Fruit fly (Drosophila melanogaster) whole organism, embryonic: ENCODE measurements around the gene IntS9.

Experiments used
- Atf3 ChIP-seq: fragments of 200-800 bp; sonication (Bioruptor generic); optimal IDR thresholded peaks from 3 replicates; lab custom pipeline; 2016; ENCODE audit warnings: missing biosample characterization, missing genetic modification characterization
- BEAF-32 ChIP-seq: fragments of 200-800 bp; sonication (Bioruptor generic); optimal IDR thresholded peaks from 3 replicates; lab custom pipeline; 2017; ENCODE audit warnings: missing biosample characterization, missing genetic modification characterization, mild to moderate bottlenecking, moderate library complexity, missing genetic modification reagents
- CG10267 ChIP-seq: fragments of 200-800 bp; sonication (Bioruptor generic); optimal IDR thresholded peaks from 2 replicates; lab custom pipeline; 2018; ENCODE audit warnings: missing biosample characterization, mild to moderate bottlenecking, missing genetic modification characterization, moderate library complexity
- CG10366 ChIP-seq: fragments of 200-800 bp; sonication (Bioruptor generic); IDR thresholded peaks from 2 replicates; pipeline ENCODE4 v1.3.6; 2022; ENCODE audit warnings: missing biosample characterization, missing genetic modification characterization
- CG12219 ChIP-seq: fragments of 200-800 bp; sonication (Bioruptor generic); optimal IDR thresholded peaks from 3 replicates; lab custom pipeline; 2018; ENCODE audit warnings: missing biosample characterization, mild to moderate bottlenecking, missing genetic modification characterization
- CG15696 ChIP-seq: fragments of 200-800 bp; sonication (Bioruptor generic); optimal IDR thresholded peaks from 2 replicates; lab custom pipeline; 2019; ENCODE audit warnings: missing biosample characterization, mild to moderate bottlenecking, missing genetic modification characterization, moderate library complexity
- CG1603 ChIP-seq: fragments of 200-800 bp; sonication (Bioruptor generic); optimal IDR thresholded peaks from 2 replicates; lab custom pipeline; 2019; ENCODE audit warnings: missing biosample characterization, mild to moderate bottlenecking, missing genetic modification characterization, moderate library complexity
- CG17361 ChIP-seq: fragments of 200-800 bp; sonication (Bioruptor generic); IDR thresholded peaks from 3 replicates; pipeline ENCODE4 v1.3.6; 2022; ENCODE audit warnings: missing biosample characterization, missing genetic modification characterization
- CG2889 ChIP-seq: fragments of 200-800 bp; sonication (Bioruptor generic); IDR thresholded peaks from 3 replicates; pipeline ENCODE4 v1.3.6; 2022; ENCODE audit warnings: missing biosample characterization, missing genetic modification characterization
- CG32532 ChIP-seq: fragments of 200-800 bp; sonication (Bioruptor generic); IDR thresholded peaks from 2 replicates; pipeline ENCODE4 v1.3.6; 2022; ENCODE audit warnings: missing biosample characterization, missing genetic modification characterization
- CG32772 ChIP-seq: fragments of 200-800 bp; sonication (Bioruptor generic); IDR thresholded peaks from 2 replicates; pipeline ENCODE4 v1.3.6; 2022; ENCODE audit warnings: missing biosample characterization, missing genetic modification characterization
- CG3281 ChIP-seq: fragments of 200-800 bp; sonication (Bioruptor generic); optimal IDR thresholded peaks from 3 replicates; lab custom pipeline; 2017; ENCODE audit warnings: missing biosample characterization, mild to moderate bottlenecking, missing genetic modification characterization
- CG3407 ChIP-seq: fragments of 200-800 bp; sonication (Bioruptor generic); optimal IDR thresholded peaks from 2 replicates; lab custom pipeline; 2018; ENCODE audit warnings: missing biosample characterization, mild to moderate bottlenecking, missing genetic modification characterization
- CG4707 ChIP-seq: fragments of 200-800 bp; sonication (Bioruptor generic); optimal IDR thresholded peaks from 2 replicates; lab custom pipeline; 2018; ENCODE audit warnings: missing biosample characterization, mild to moderate bottlenecking, missing genetic modification characterization, moderate library complexity
- CG4820 ChIP-seq: fragments of 200-800 bp; sonication (Bioruptor generic); optimal IDR thresholded peaks from 3 replicates; lab custom pipeline; 2016; ENCODE audit warnings: missing biosample characterization, missing genetic modification characterization
- CG4854 ChIP-seq: fragments of 200-800 bp; sonication (Bioruptor generic); optimal IDR thresholded peaks from 2 replicates; lab custom pipeline; 2016; ENCODE audit warnings: missing biosample characterization, missing genetic modification characterization, inconsistent platforms
- CG6765 ChIP-seq: fragments of 200-800 bp; sonication (Bioruptor generic); optimal IDR thresholded peaks from 3 replicates; lab custom pipeline; 2017; ENCODE audit warnings: missing biosample characterization, mild to moderate bottlenecking, missing genetic modification characterization
- CG7372 ChIP-seq: fragments of 200-800 bp; sonication (Bioruptor generic); IDR thresholded peaks from 2 replicates; pipeline ENCODE4 v1.3.6; 2022; ENCODE audit warnings: missing biosample characterization, missing genetic modification characterization
- CG8924 ChIP-seq: fragments of 200-800 bp; optimal IDR thresholded peaks from 3 replicates; lab custom pipeline; 2019; ENCODE audit warnings: missing biosample characterization, mild to moderate bottlenecking, missing genetic modification characterization, moderate library complexity
- Deaf1 ChIP-seq: fragments of 200-800 bp; optimal IDR thresholded peaks from 3 replicates; lab custom pipeline; 2019; ENCODE audit warnings: missing biosample characterization, mild to moderate bottlenecking, missing genetic modification characterization, moderate library complexity
- Dp ChIP-seq: fragments of 200-800 bp; sonication (Bioruptor generic); optimal IDR thresholded peaks from 2 replicates; lab custom pipeline; 2018; ENCODE audit warnings: missing biosample characterization, mild to moderate bottlenecking, missing genetic modification characterization, moderate library complexity
- Eip74EF ChIP-seq, 2 experiments: fragments of 200-800 bp in 1 of 2; fragments of >200 bp in 1 of 2; sonication (Bioruptor generic) in 1 of 2; optimal IDR thresholded peaks; 2 replicates each; lab custom pipeline; 2017 to 2019; ENCODE audit warnings: missing biosample characterization in 2 of 2, missing genetic modification characterization in 2 of 2, mild to moderate bottlenecking in 1 of 2, moderate library complexity in 1 of 2
- H2.0 ChIP-seq: fragments of 200-800 bp; sonication (Bioruptor generic); IDR thresholded peaks from 2 replicates; pipeline ENCODE4 v1.3.6; 2022; ENCODE audit warnings: missing biosample characterization, missing genetic modification characterization
- HHEX ChIP-seq: fragments of 200-800 bp; sonication (Bioruptor generic); optimal IDR thresholded peaks from 3 replicates; lab custom pipeline; 2017; ENCODE audit warnings: missing biosample characterization, mild to moderate bottlenecking, missing genetic modification characterization, missing genetic modification reagents
- Lpt ChIP-seq: fragments of >200 bp; optimal IDR thresholded peaks from 2 replicates; lab custom pipeline; 2018; ENCODE audit warnings: missing biosample characterization, missing genetic modification characterization
- MESR4 ChIP-seq: fragments of 200-800 bp; sonication (Bioruptor generic); optimal IDR thresholded peaks from 2 replicates; lab custom pipeline; 2018; ENCODE audit warnings: missing biosample characterization, mild to moderate bottlenecking, missing genetic modification characterization, moderate library complexity
- Med ChIP-seq: fragments of 200-800 bp; sonication (Bioruptor generic); peaks from one replicate; lab custom pipeline; 2016; ENCODE audit warnings: missing biosample characterization, missing genetic modification characterization, mild to moderate bottlenecking, inconsistent platforms, moderate library complexity
- Neu2 ChIP-seq: fragments of 200-800 bp; sonication (Bioruptor generic); optimal IDR thresholded peaks from 3 replicates; lab custom pipeline; 2016; ENCODE audit warnings: missing biosample characterization, missing genetic modification characterization, borderline replicate concordance
- Nf-YB ChIP-seq: fragments of 200-800 bp; sonication (Bioruptor generic); optimal IDR thresholded peaks from 3 replicates; lab custom pipeline; 2019; ENCODE audit warnings: missing biosample characterization, mild to moderate bottlenecking, missing genetic modification characterization, moderate library complexity
- Ravus ChIP-seq: fragments of 200-800 bp; sonication (Bioruptor generic); IDR thresholded peaks from 2 replicates; pipeline ENCODE4 v1.3.6; 2022; ENCODE audit warnings: missing biosample characterization, missing genetic modification characterization
- Rx ChIP-seq: fragments of 200-800 bp; sonication (Bioruptor generic); IDR thresholded peaks from 2 replicates; pipeline ENCODE4 v1.3.6; 2022; ENCODE audit warnings: missing biosample characterization, missing genetic modification characterization
- abd-A ChIP-seq: fragments of 200-800 bp; sonication (Bioruptor generic); optimal IDR thresholded peaks from 3 replicates; lab custom pipeline; 2019; ENCODE audit warnings: missing biosample characterization, mild to moderate bottlenecking, missing genetic modification characterization, moderate library complexity
- amos ChIP-seq: fragments of 200-800 bp; sonication (Bioruptor generic); IDR thresholded peaks from 2 replicates; pipeline ENCODE4 v1.3.6; 2022; ENCODE audit warnings: missing biosample characterization, missing genetic modification characterization; ENCODE audit not compliant: partially characterized antibody
- ap ChIP-seq: fragments of 200-800 bp; sonication (Bioruptor generic); IDR thresholded peaks from 2 replicates; pipeline ENCODE4 v1.3.6; 2022; ENCODE audit warnings: missing biosample characterization, missing genetic modification characterization
- bab2 ChIP-seq: fragments of 200-800 bp; sonication (Bioruptor generic); optimal IDR thresholded peaks from 2 replicates; lab custom pipeline; 2016; ENCODE audit warnings: missing biosample characterization, missing genetic modification characterization
- chm ChIP-seq: fragments of 200-800 bp; sonication (Bioruptor generic); IDR thresholded peaks from 2 replicates; pipeline ENCODE4 v1.3.6; 2022; ENCODE audit warnings: missing biosample characterization, missing genetic modification characterization
- emc ChIP-seq: fragments of 200-800 bp; sonication (Bioruptor generic); optimal IDR thresholded peaks from 2 replicates; lab custom pipeline; 2016; ENCODE audit warnings: missing biosample characterization, missing genetic modification characterization
- fd64A ChIP-seq: fragments of 200-800 bp; sonication (Bioruptor generic); optimal IDR thresholded peaks from 3 replicates; lab custom pipeline; 2018; ENCODE audit warnings: missing biosample characterization, mild to moderate bottlenecking, missing genetic modification characterization
- gem ChIP-seq: fragments of 200-800 bp; sonication (Bioruptor generic); optimal IDR thresholded peaks from 2 replicates; lab custom pipeline; 2019; ENCODE audit warnings: missing biosample characterization, mild to moderate bottlenecking, missing genetic modification characterization, moderate library complexity
- hkb ChIP-seq, 2 experiments: fragments of 200-800 bp in 1 of 2; fragments of >200 bp in 1 of 2; sonication (Bioruptor generic) in 1 of 2; IDR thresholded peaks in 1 of 2; optimal IDR thresholded peaks in 1 of 2; 2 replicates each; pipeline versions ENCODE4 v1.3.6 to Lab custom; 2017 to 2022; ENCODE audit warnings: missing biosample characterization in 1 of 2, missing genetic modification characterization in 1 of 2
- hth ChIP-seq: fragments of >200 bp; optimal IDR thresholded peaks from 2 replicates; lab custom pipeline; 2017; ENCODE audit warnings: inconsistent platforms
- inv ChIP-seq: fragments of 200-800 bp; sonication (Bioruptor generic); IDR thresholded peaks from 2 replicates; pipeline ENCODE4 v1.3.6; 2022; ENCODE audit warnings: missing biosample characterization, missing genetic modification characterization; ENCODE audit not compliant: partially characterized antibody
- jumu ChIP-seq: fragments of 200-800 bp; sonication (Bioruptor generic); optimal IDR thresholded peaks from 3 replicates; lab custom pipeline; 2016; ENCODE audit warnings: missing biosample characterization, missing genetic modification characterization
- kni ChIP-seq: fragments of 200-800 bp; sonication (Bioruptor generic); optimal IDR thresholded peaks from 3 replicates; lab custom pipeline; 2017; ENCODE audit warnings: mild to moderate bottlenecking, missing biosample characterization, missing genetic modification reagents, missing genetic modification characterization
- org-1 ChIP-seq: fragments of 200-800 bp; sonication (Bioruptor generic); optimal IDR thresholded peaks from 2 replicates; lab custom pipeline; 2017; ENCODE audit warnings: missing biosample characterization, missing genetic modification characterization
- tin ChIP-seq: fragments of 200-800 bp; sonication (Bioruptor generic); optimal IDR thresholded peaks from 3 replicates; lab custom pipeline; 2016; ENCODE audit warnings: missing biosample characterization, missing genetic modification characterization
- twi ChIP-seq: fragments of 200-800 bp; optimal IDR thresholded peaks from 2 replicates; lab custom pipeline; 2019; ENCODE audit warnings: missing biosample characterization, mild to moderate bottlenecking, missing genetic modification characterization, moderate library complexity
- usp ChIP-seq: fragments of >200 bp; optimal IDR thresholded peaks from 2 replicates; lab custom pipeline; 2017; ENCODE audit warnings: missing biosample characterization, missing genetic modification characterization
- wdn ChIP-seq: fragments of 200-800 bp; sonication (Bioruptor generic); IDR thresholded peaks from 2 replicates; pipeline ENCODE4 v1.3.6; 2022; ENCODE audit warnings: missing biosample characterization, missing genetic modification characterization

Gene IntS9

DNA sequence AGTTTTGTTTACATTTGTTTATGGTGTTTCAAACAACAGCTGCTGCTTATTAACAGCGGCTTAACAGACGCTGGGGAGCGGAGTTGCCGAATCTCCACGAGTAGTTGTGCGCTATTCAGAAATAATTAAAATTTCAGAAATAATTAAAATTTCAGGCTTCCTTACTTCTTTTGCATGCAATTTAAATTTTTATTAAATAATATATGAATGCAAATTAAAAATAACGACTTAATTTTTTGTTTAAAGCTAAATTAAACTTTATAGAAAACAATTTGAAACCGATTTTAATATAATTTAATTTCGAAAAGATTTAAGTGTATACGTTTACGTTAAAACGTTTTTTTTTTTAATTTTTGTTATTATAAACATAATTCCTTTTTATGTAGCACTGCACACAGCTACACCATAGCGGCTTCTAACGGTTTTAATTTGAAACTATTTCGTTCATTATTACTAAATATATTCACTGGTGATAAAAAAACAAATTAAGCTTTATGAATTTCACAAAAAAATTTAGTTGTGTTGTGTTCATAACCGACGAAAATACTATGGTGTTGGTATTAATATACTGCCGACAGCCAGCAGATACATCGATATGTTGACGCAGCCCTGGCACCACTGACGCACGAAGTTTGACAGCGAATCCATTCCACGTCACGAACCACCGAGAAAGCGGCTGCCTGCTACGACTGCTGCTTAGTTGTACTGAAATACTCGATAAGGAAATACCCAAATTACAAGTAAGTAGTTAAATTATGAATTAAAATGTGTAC lies 23.7 kb upstream of the IntS9 start, which contains the start of gene SsRbeta (continued):
- TF ChIP-seq hkb (optimal IDR thresholded peaks at IDR 0.05; lab: Kevin White, UChicago) (no peak), hkb (GFP tag; IDR thresholded peaks at IDR 0.05; lab: Robert Waterston, UW) (peak; percentile 30), CG10267 (tag; lab: Kevin White, UChicago) (peak; percentile 34), chm (GFP tag; lab: Robert Waterston, UW) (peak; percentile 68), Eip74EF (GFP tag; optimal IDR thresholded peaks at IDR 0.05; lab: Kevin White, UChicago) (no peak), CG8924 (tag; lab: Kevin White, UChicago) (peak; percentile 5), CG4854 (GFP tag; lab: Kevin White, UChicago) (no peak), CG6765 (GFP tag; lab: Kevin White, UChicago) (no peak), Med (peak; percentile 91), twi (tag; lab: Kevin White, UChicago) (no peak), CG15696 (tag; lab: Kevin White, UChicago) (peak; percentile 48), Dp (GFP tag; lab: Kevin White, UChicago) (peak; percentile 25), CG3281 (GFP tag; lab: Kevin White, UChicago) (no peak), Lpt (no peak), Deaf1 (tag; lab: Kevin White, UChicago) (peak; percentile 96), H2.0 (GFP tag; lab: Robert Waterston, UW) (peak; percentile 76), amos (GFP tag; lab: Robert Waterston, UW) (peak; percentile 88; the same call in 1 of the 2 replicates), CG10366 (GFP tag; lab: Robert Waterston, UW) (peak; percentile 46), MESR4 (GFP tag; lab: Kevin White, UChicago) (peak; percentile 94), ap (GFP tag; lab: Robert Waterston, UW) (peak; percentile 70), Rx (GFP tag; lab: Robert Waterston, UW) (peak; percentile 46), emc (GFP tag; lab: Kevin White, UChicago) (no peak), abd-A (no peak), inv (GFP tag; lab: Robert Waterston, UW) (peak; percentile 64; the same call in 1 of the 2 replicates), CG4820 (GFP tag; lab: Kevin White, UChicago) (no peak), CG2889 (peak; percentile 3; the same call in 1 of the 3 replicates), fd64A (GFP tag; lab: Kevin White, UChicago) (no peak), CG32532 (GFP tag; lab: Robert Waterston, UW) (peak; percentile 85), BEAF-32 (GFP tag; lab: Kevin White, UChicago) (peak; percentile 86), Nf-YB (GFP tag; lab: Kevin White, UChicago) (no peak), HHEX (GFP tag; lab: Kevin White, UChicago) (no peak), Ravus (GFP tag; lab: Robert Waterston, UW) (no peak), CG4707 (GFP tag; lab: Kevin White, UChicago) (peak; percentile 41), jumu (no peak), CG7372 (GFP tag; lab: Robert Waterston, UW) (peak; percentile 58), kni (GFP tag; lab: Kevin White, UChicago) (peak; percentile 5), hth (no peak), gem (tag; lab: Kevin White, UChicago) (peak; percentile 63), CG17361 (peak; percentile 81), org-1 (GFP tag; lab: Kevin White, UChicago) (peak; percentile 1), CG32772 (peak; percentile 48; the same call in 1 of the 2 replicates), Neu2 (no peak), CG1603 (tag; lab: Kevin White, UChicago) (peak; percentile 77), CG3407 (GFP tag; lab: Kevin White, UChicago) (no peak), usp (GFP tag; lab: Kevin White, UChicago) (no peak), wdn (0 out of 2 replicates have a peak, but pooled peaks have one; percentile 48), bab2 (GFP tag; lab: Kevin White, UChicago) (no peak), CG12219 (no peak), Atf3 (GFP tag; lab: Kevin White, UChicago) (peak; percentile 2), tin (GFP tag; lab: Kevin White, UChicago) (peak; percentile 26)
